Worm (Caenorhabditis elegans) whole organism, L3 larva: ENCODE measurements around the gene dbn-1.

Source experiments
- aly-2 ChIP-seq: fragments of 150-350 bp; optimal IDR thresholded peaks from 2 replicates; lab custom pipeline; 2014; ENCODE audit warnings: missing biosample characterization, missing genetic modification characterization
- ama-1 ChIP-seq: fragments of 150-350 bp; optimal IDR thresholded peaks from 2 replicates; lab custom pipeline; 2018
- egl-27 ChIP-seq: sonication (generic microtip); optimal IDR thresholded peaks from 4 replicates; lab custom pipeline; 2017; ENCODE audit warnings: missing biosample characterization, missing genetic modification reagents, missing genetic modification characterization
- fos-1 ChIP-seq: fragments of 150-350 bp; optimal IDR thresholded peaks from 2 replicates; lab custom pipeline; 2014; ENCODE audit warnings: missing biosample characterization, missing genetic modification characterization
- mdl-1 ChIP-seq: fragments of 150-350 bp; optimal IDR thresholded peaks from 2 replicates; lab custom pipeline; 2014; ENCODE audit warnings: missing biosample characterization, missing genetic modification characterization
- nhr-25 ChIP-seq: sonication (generic microtip); optimal IDR thresholded peaks from 2 replicates; lab custom pipeline; 2017; ENCODE audit warnings: missing biosample characterization, missing genetic modification characterization
- nhr-28 ChIP-seq: fragments of 150-350 bp; optimal IDR thresholded peaks from 2 replicates; lab custom pipeline; 2014; ENCODE audit warnings: missing biosample characterization, missing genetic modification characterization
- nhr-77 ChIP-seq: fragments of 150-350 bp; optimal IDR thresholded peaks from 2 replicates; lab custom pipeline; 2014; ENCODE audit warnings: missing biosample characterization, missing genetic modification characterization
- skn-1 ChIP-seq: fragments of 150-350 bp; optimal IDR thresholded peaks from 2 replicates; lab custom pipeline; 2014; ENCODE audit warnings: missing biosample characterization, missing genetic modification characterization
- unc-39 ChIP-seq: sonication (generic microtip); optimal IDR thresholded peaks from 4 replicates; lab custom pipeline; 2017; ENCODE audit warnings: missing biosample characterization, missing genetic modification characterization
- ztf-4 ChIP-seq: fragments of 150-350 bp; optimal IDR thresholded peaks from 2 replicates; lab custom pipeline; 2014; ENCODE audit warnings: missing biosample characterization, missing genetic modification characterization

DNA sequence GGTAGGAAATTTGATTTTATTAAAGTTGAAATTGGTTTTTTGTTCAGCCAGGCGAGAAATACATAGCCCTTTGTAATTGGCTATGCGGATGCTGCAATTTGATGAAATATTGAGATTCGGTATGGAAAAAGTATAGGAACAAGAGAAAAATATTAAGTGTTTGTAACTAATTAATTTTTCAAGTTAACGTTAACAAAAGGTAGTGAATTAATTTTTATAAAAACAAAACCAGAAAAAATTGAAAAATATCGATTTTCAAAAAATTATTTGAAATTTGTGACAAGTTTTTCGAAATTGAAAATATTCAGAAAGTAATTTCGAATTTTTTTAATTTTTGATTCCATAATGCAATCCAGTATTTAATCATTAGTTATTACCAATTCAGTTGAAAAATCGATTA, 30.3 kb downstream of the dbn-1 start, which contains the start of gene W06F12.2:
- TF ChIP-seq fos-1 (tag; lab: Kevin White, UChicago) (no peak), nhr-77 (tag; lab: Kevin White, UChicago) (no peak), unc-39 (tag; lab: Kevin White, UChicago) (no peak), nhr-25 (tag; lab: Kevin White, UChicago) (no peak), nhr-28 (tag; lab: Kevin White, UChicago) (no peak), skn-1 (tag; lab: Kevin White, UChicago) (no peak), aly-2 (no peak), egl-27 (tag; lab: Kevin White, UChicago) (no peak), ama-1 (lab: Kevin White, UChicago) (no peak), ztf-4 (no peak), mdl-1 (tag; lab: Kevin White, UChicago) (no peak)
